Worm (Caenorhabditis elegans) whole organism, young adult: ENCODE measurements around the gene cest-35.1.

ENCODE experiments used
- B0019.2 ChIP-seq: fragments of 200-800 bp; sonication (Bioruptor generic); conservative IDR thresholded peaks from 2 replicates; pipeline ENCODE4 v1.3.6; 2022; ENCODE audit warnings: missing genetic modification reagents, missing genetic modification characterization, missing compliant biosample characterization
- F10E7.11 ChIP-seq: sonication (generic microtip); optimal IDR thresholded peaks from 2 replicates; lab custom pipeline; 2017; ENCODE audit warnings: mild to moderate bottlenecking, missing genetic modification characterization, moderate library complexity, missing compliant biosample characterization
- F22D6.2 ChIP-seq: sonication (generic microtip); optimal IDR thresholded peaks from 2 replicates; lab custom pipeline; 2016; ENCODE audit warnings: mild to moderate bottlenecking, missing genetic modification characterization, missing compliant biosample characterization
- F37B4.10 ChIP-seq: fragments of 200-800 bp; sonication (Bioruptor generic); IDR thresholded peaks from 2 replicates; pipeline ENCODE4 v1.3.6; 2022; ENCODE audit warnings: missing genetic modification characterization, missing compliant biosample characterization
- F55B11.4 ChIP-seq: sonication (generic microtip); optimal IDR thresholded peaks from 2 replicates; lab custom pipeline; 2016; ENCODE audit warnings: missing compliant biosample characterization, missing genetic modification characterization, borderline replicate concordance; ENCODE audit not compliant: insufficient read depth
- F57A8.1 ChIP-seq: fragments of 200-800 bp; sonication (Bioruptor generic); optimal IDR thresholded peaks from 2 replicates; lab custom pipeline; 2018; ENCODE audit warnings: mild to moderate bottlenecking, missing genetic modification characterization, moderate library complexity, missing compliant biosample characterization
- K11D2.4 ChIP-seq: fragments of 200-800 bp; sonication (Bioruptor generic); IDR thresholded peaks from 2 replicates; pipeline ENCODE4 v1.3.6; 2022; ENCODE audit warnings: missing genetic modification reagents, missing genetic modification characterization, missing compliant biosample characterization
- T26A5.8 ChIP-seq: sonication (generic microtip); optimal IDR thresholded peaks from 2 replicates; lab custom pipeline; 2016; ENCODE audit warnings: missing genetic modification characterization, missing compliant biosample characterization
- Y56A3A.18 ChIP-seq: fragments of 200-800 bp; sonication (Bioruptor generic); IDR thresholded peaks from 2 replicates; pipeline ENCODE4 v1.3.6; 2022; ENCODE audit warnings: missing genetic modification reagents, missing genetic modification characterization, missing compliant biosample characterization
- Y67H2A.10 ChIP-seq: fragments of 200-800 bp; sonication (Bioruptor generic); conservative IDR thresholded peaks from 2 replicates; pipeline ENCODE4 v1.3.6; 2022; ENCODE audit warnings: missing genetic modification reagents, missing genetic modification characterization, missing compliant biosample characterization
- aptf-3 ChIP-seq: fragments of 200-800 bp; sonication (Bioruptor generic); IDR thresholded peaks from 2 replicates; pipeline ENCODE4 v1.3.6; 2022; ENCODE audit warnings: missing genetic modification characterization, missing compliant biosample characterization
- attf-5 ChIP-seq: fragments of 200-800 bp; sonication (Bioruptor generic); optimal IDR thresholded peaks from 2 replicates; lab custom pipeline; 2018; ENCODE audit warnings: mild to moderate bottlenecking, missing genetic modification characterization, missing compliant biosample characterization
- bed-2 ChIP-seq: fragments of 200-800 bp; sonication (Bioruptor generic); IDR thresholded peaks from 2 replicates; pipeline ENCODE4 v1.3.6; 2022; ENCODE audit warnings: missing genetic modification reagents, missing genetic modification characterization, missing compliant biosample characterization
- cebp-2 ChIP-seq: fragments of 200-800 bp; sonication (Bioruptor generic); IDR thresholded peaks from 2 replicates; pipeline ENCODE4 v1.3.6; 2022; ENCODE audit warnings: missing genetic modification characterization, missing compliant biosample characterization
- ceh-27 ChIP-seq: fragments of 200-800 bp; sonication (Bioruptor generic); optimal IDR thresholded peaks from 2 replicates; lab custom pipeline; 2018; ENCODE audit warnings: mild to moderate bottlenecking, missing genetic modification characterization, moderate library complexity, missing compliant biosample characterization
- ceh-40 ChIP-seq: fragments of 200-800 bp; sonication (Bioruptor generic); IDR thresholded peaks from 2 replicates; pipeline ENCODE4 v1.3.6; 2022; ENCODE audit warnings: missing genetic modification characterization, missing compliant biosample characterization
- dpff-1 ChIP-seq: sonication (generic microtip); optimal IDR thresholded peaks from 2 replicates; lab custom pipeline; 2017; ENCODE audit warnings: mild to moderate bottlenecking, missing genetic modification characterization, missing compliant biosample characterization
- efl-1 ChIP-seq: fragments of 150-350 bp; optimal IDR thresholded peaks from 2 replicates; lab custom pipeline; 2014; ENCODE audit warnings: missing biosample characterization, missing genetic modification reagents, missing genetic modification characterization
- ekl-4 ChIP-seq: fragments of 200-800 bp; sonication (Bioruptor generic); IDR thresholded peaks from 2 replicates; pipeline ENCODE4 v1.3.6; 2022; ENCODE audit warnings: missing genetic modification reagents, missing genetic modification characterization, missing compliant biosample characterization
- gei-17 ChIP-seq: fragments of 200-800 bp; sonication (Bioruptor generic); optimal IDR thresholded peaks from 2 replicates; lab custom pipeline; 2018; ENCODE audit warnings: mild to moderate bottlenecking, missing genetic modification characterization, missing compliant biosample characterization
- hmg-1.2 ChIP-seq: fragments of 200-800 bp; sonication (Bioruptor generic); IDR thresholded peaks from 2 replicates; pipeline ENCODE4 v1.3.6; 2022; ENCODE audit warnings: missing genetic modification reagents, missing genetic modification characterization, missing compliant biosample characterization
- lag-1 ChIP-seq: fragments of 200-800 bp; sonication (Bioruptor generic); IDR thresholded peaks from 2 replicates; pipeline ENCODE4 v1.3.6; 2022; ENCODE audit warnings: missing genetic modification reagents, missing genetic modification characterization, missing compliant biosample characterization
- let-526 ChIP-seq: fragments of 200-800 bp; sonication (Bioruptor generic); IDR thresholded peaks from 2 replicates; pipeline ENCODE4 v1.3.6; 2022; ENCODE audit warnings: missing genetic modification reagents, missing genetic modification characterization, missing compliant biosample characterization
- let-607 ChIP-seq, 2 experiments: fragments of 200-800 bp in 1 of 2; sonication (Bioruptor generic) in 1 of 2; sonication (generic microtip) in 1 of 2; optimal IDR thresholded peaks; 2 replicates each; lab custom pipeline; 2016 to 2018; ENCODE audit warnings: mild to moderate bottlenecking in 2 of 2, missing compliant biosample characterization in 2 of 2, missing genetic modification characterization in 2 of 2, moderate library complexity in 2 of 2, missing genotype in 1 of 2
- lin-26 ChIP-seq: fragments of 200-800 bp; sonication (Bioruptor generic); IDR thresholded peaks from 2 replicates; pipeline ENCODE4 v1.3.6; 2022; ENCODE audit warnings: missing genetic modification reagents, missing genetic modification characterization, missing compliant biosample characterization
- lin-35 ChIP-seq, 3 experiments: fragments of 150-350 bp in 2 of 3; sonication (generic microtip) in 1 of 3; optimal IDR thresholded peaks; 2 replicates each; lab custom pipeline; 2014 to 2018; ENCODE audit warnings: missing biosample characterization in 3 of 3, missing genetic modification characterization in 3 of 3, missing genetic modification reagents in 3 of 3
- lin-54 ChIP-seq: fragments of 200-800 bp; sonication (Bioruptor generic); optimal IDR thresholded peaks from 2 replicates; lab custom pipeline; 2018; ENCODE audit warnings: mild to moderate bottlenecking, missing genetic modification characterization, missing compliant biosample characterization
- lsl-1 ChIP-seq: fragments of 200-800 bp; sonication (Bioruptor generic); optimal IDR thresholded peaks from 2 replicates; lab custom pipeline; 2018; ENCODE audit warnings: mild to moderate bottlenecking, missing genetic modification characterization, moderate library complexity, missing compliant biosample characterization
- madf-10 ChIP-seq: sonication (generic microtip); optimal IDR thresholded peaks from 2 replicates; lab custom pipeline; 2016; ENCODE audit warnings: mild to moderate bottlenecking, missing genetic modification characterization, missing compliant biosample characterization
- madf-6 ChIP-seq: fragments of 200-800 bp; sonication (Bioruptor generic); IDR thresholded peaks from 2 replicates; pipeline ENCODE4 v1.3.6; 2022; ENCODE audit warnings: missing genetic modification reagents, missing genetic modification characterization, missing compliant biosample characterization
- nfyb-1 ChIP-seq: fragments of 200-800 bp; sonication (Bioruptor generic); IDR thresholded peaks from 2 replicates; pipeline ENCODE4 v1.3.6; 2022; ENCODE audit warnings: missing genetic modification reagents, missing genetic modification characterization, missing compliant biosample characterization
- rcor-1 ChIP-seq: fragments of 200-800 bp; sonication (Bioruptor generic); IDR thresholded peaks from 2 replicates; pipeline ENCODE4 v1.3.6; 2022; ENCODE audit warnings: missing genetic modification reagents, missing genetic modification characterization, missing compliant biosample characterization
- repo-1 ChIP-seq: sonication (generic microtip); optimal IDR thresholded peaks from 2 replicates; lab custom pipeline; 2017; ENCODE audit warnings: mild to moderate bottlenecking, missing genetic modification characterization, missing compliant biosample characterization
- sdz-38 ChIP-seq: sonication (generic microtip); optimal IDR thresholded peaks from 2 replicates; lab custom pipeline; 2016; ENCODE audit warnings: missing genotype, missing genetic modification characterization, missing compliant biosample characterization
- sea-2 ChIP-seq: fragments of 200-800 bp; sonication (Bioruptor generic); IDR thresholded peaks from 2 replicates; pipeline ENCODE4 v1.3.6; 2022; ENCODE audit warnings: missing genetic modification characterization, missing compliant biosample characterization
- snpc-4 ChIP-seq, 5 experiments: fragments of 150-350 bp in 1 of 5; sonication (generic microtip) in 4 of 5; optimal IDR thresholded peaks; 2 replicates each; lab custom pipeline; 2014 to 2018; ENCODE audit warnings: missing genetic modification characterization in 5 of 5, missing biosample characterization in 3 of 5, antibody characterized with exemption in 2 of 5, mild to moderate bottlenecking in 2 of 5, missing compliant biosample characterization in 2 of 5, missing genotype in 2 of 5, moderate library complexity in 2 of 5, missing genetic modification reagents in 1 of 5
- sptf-2 ChIP-seq: fragments of 200-800 bp; sonication (Bioruptor generic); optimal IDR thresholded peaks from 2 replicates; lab custom pipeline; 2018; ENCODE audit warnings: mild to moderate bottlenecking, missing genetic modification characterization, missing compliant biosample characterization
- tbx-9 ChIP-seq: sonication (generic microtip); optimal IDR thresholded peaks from 2 replicates; lab custom pipeline; 2016; ENCODE audit warnings: borderline replicate concordance, missing genetic modification characterization, inconsistent platforms, missing compliant biosample characterization
- unc-130 ChIP-seq: sonication (generic microtip); optimal IDR thresholded peaks from 2 replicates; lab custom pipeline; 2016; ENCODE audit warnings: missing genetic modification reagents, missing genetic modification characterization, missing compliant biosample characterization
- unc-62 ChIP-seq: fragments of 150-350 bp; optimal IDR thresholded peaks from 2 replicates; lab custom pipeline; 2014; ENCODE audit warnings: missing biosample characterization, missing genetic modification reagents, missing genetic modification characterization
- xnd-1 ChIP-seq: sonication (generic microtip); optimal IDR thresholded peaks from 2 replicates; lab custom pipeline; 2016; ENCODE audit warnings: missing genotype, missing genetic modification reagents, missing genetic modification characterization, missing compliant biosample characterization
- ztf-6 ChIP-seq: fragments of 200-800 bp; sonication (Bioruptor generic); IDR thresholded peaks from 2 replicates; pipeline ENCODE4 v1.3.6; 2022; ENCODE audit warnings: missing genetic modification reagents, missing genetic modification characterization, missing compliant biosample characterization

The cest-35.1 gene

ce11 chrV:5265581-5265980 is 22.6 kb upstream of the cest-35.1 start, which contains the start of the genes srt-69 and B0238.12:
TSS of gene srt-69 (minus strand) at chrV:5265681.
TSS of gene B0238.12 (plus strand) at chrV:5265844.
- TF ChIP-seq ceh-27 (GFP tag; lab: Kevin White, UChicago) = no peak
- TF ChIP-seq F10E7.11 = no peak
- TF ChIP-seq lag-1 (GFP tag; lab: Robert Waterston, UW) = no peak

ce11 chrV:5262999-5263398 is 20.1 kb upstream of the cest-35.1 start, which contains the start of gene cest-30:
TSS of gene cest-30 (minus strand) at chrV:5263099.
- TF ChIP-seq F37B4.10 (no peak), sea-2 (GFP tag; lab: Robert Waterston, UW) (no peak), madf-6 (GFP tag; lab: Robert Waterston, UW) (no peak), unc-130 (GFP tag; lab: Kevin White, UChicago) (no peak), gei-17 (GFP tag; lab: Kevin White, UChicago) (no peak), ztf-6 (no peak), ekl-4 (GFP tag; lab: Robert Waterston, UW) (no peak), let-607 (tag; optimal IDR thresholded peaks at IDR 0.05; lab: Kevin White, UChicago) (no peak), sptf-2 (no peak)

- no peak for TF ChIP-seq sdz-38 (tag; lab: Kevin White, UChicago)
- TF ChIP-seq cebp-2 (GFP tag; lab: Robert Waterston, UW) = no peak
- no peak for TF ChIP-seq bed-2 (GFP tag; lab: Robert Waterston, UW)
- TF ChIP-seq ceh-40 = no peak
- no peak for TF ChIP-seq lin-26 (GFP tag; lab: Robert Waterston, UW)
- TF ChIP-seq F55B11.4 = no peak
- TF ChIP-seq aptf-3 (GFP tag; lab: Robert Waterston, UW) = no peak
- TF ChIP-seq hmg-1.2 (GFP tag; lab: Robert Waterston, UW) = no peak
- TF ChIP-seq B0019.2 (GFP tag; lab: Robert Waterston, UW) = no peak
- TF ChIP-seq lin-54 (GFP tag; lab: Kevin White, UChicago) = no peak
- TF ChIP-seq efl-1 (GFP tag; lab: Kevin White, UChicago) = no peak
- TF ChIP-seq Y56A3A.18 (GFP tag; lab: Robert Waterston, UW) = no peak
- no peak for TF ChIP-seq unc-130 (GFP tag; lab: Kevin White, UChicago)
- TF ChIP-seq F22D6.2 (tag; lab: Kevin White, UChicago) = no peak
- TF ChIP-seq repo-1 (tag; lab: Kevin White, UChicago) = no peak
- no peak for TF ChIP-seq dpff-1
- no peak for TF ChIP-seq lin-35 (GFP tag; optimal IDR thresholded peaks at IDR 0.05; lab: Kevin White, UChicago)
- TF ChIP-seq Y67H2A.10 (GFP tag; lab: Robert Waterston, UW) = no peak
Observed at ce11 chrV:5259448-5259847, 16.5 kb upstream of the cest-35.1 start, which contains the start of gene srt-70. TSS of gene srt-70 (minus strand) at chrV:5259548.

ce11 chrV:5257358-5257757 is 14.4 kb upstream of the cest-35.1 start, which contains the start of gene srt-67:
TSS of gene srt-67 (minus strand) at chrV:5257458.
- TF ChIP-seq T26A5.8 = no peak
- TF ChIP-seq snpc-4 (GFP tag; optimal IDR thresholded peaks at IDR 0.05; lab: Kevin White, UChicago) = no peak
- TF ChIP-seq snpc-4 (tag; optimal IDR thresholded peaks at IDR 0.05; lab: Kevin White, UChicago) = no peak
- no peak for TF ChIP-seq K11D2.4
- no peak for TF ChIP-seq xnd-1 (tag; lab: Kevin White, UChicago)
- TF ChIP-seq attf-5 (GFP tag; lab: Kevin White, UChicago) = no peak
- TF ChIP-seq rcor-1 (GFP tag; lab: Robert Waterston, UW) = no peak
- TF ChIP-seq bed-2 (GFP tag; lab: Robert Waterston, UW) = no peak
- TF ChIP-seq sdz-38 (tag; lab: Kevin White, UChicago) = no peak
- TF ChIP-seq nfyb-1 (GFP tag; lab: Robert Waterston, UW) = no peak
- TF ChIP-seq let-526 = no peak
- no peak for TF ChIP-seq madf-10 (tag; lab: Kevin White, UChicago)
- TF ChIP-seq lsl-1 (GFP tag; lab: Kevin White, UChicago) = no peak
- no peak for TF ChIP-seq unc-62 (GFP tag; lab: Kevin White, UChicago)
- TF ChIP-seq tbx-9 (tag; lab: Kevin White, UChicago) = no peak
- TF ChIP-seq F57A8.1 = no peak
